Worm (Caenorhabditis elegans) whole organism, late embryonic: ENCODE results near the gene nop-1.

Experiments used
- C38D4.7 ChIP-seq: fragments of 200-800 bp; sonication (Bioruptor generic); optimal IDR thresholded peaks from 2 replicates; lab custom pipeline; 2018; ENCODE audit warnings: mild to moderate bottlenecking, missing genetic modification characterization, moderate library complexity, missing compliant biosample characterization
- F13H6.1 ChIP-seq: sonication (generic microtip); optimal IDR thresholded peaks from 2 replicates; lab custom pipeline; 2016; ENCODE audit warnings: missing genetic modification characterization, missing compliant biosample characterization
- K02D7.2 ChIP-seq: sonication (generic microtip); optimal IDR thresholded peaks from 2 replicates; lab custom pipeline; 2017; ENCODE audit warnings: mild to moderate bottlenecking, missing genetic modification characterization, missing compliant biosample characterization
- ahr-1 ChIP-seq: sonication (generic microtip); optimal IDR thresholded peaks from 2 replicates; lab custom pipeline; 2016; ENCODE audit warnings: missing genetic modification characterization, missing compliant biosample characterization
- ceh-14 ChIP-seq: sonication (generic microtip); optimal IDR thresholded peaks from 2 replicates; lab custom pipeline; 2016; ENCODE audit warnings: missing genotype, missing genetic modification characterization, missing compliant biosample characterization
- ceh-22 ChIP-seq: sonication (generic microtip); optimal IDR thresholded peaks from 2 replicates; lab custom pipeline; 2017; ENCODE audit warnings: missing biosample characterization, missing genetic modification characterization
- ceh-31 ChIP-seq: sonication (generic microtip); optimal IDR thresholded peaks from 2 replicates; lab custom pipeline; 2016; ENCODE audit warnings: missing genetic modification characterization, missing compliant biosample characterization
- ceh-34 ChIP-seq: sonication (generic microtip); optimal IDR thresholded peaks from 2 replicates; lab custom pipeline; 2016; ENCODE audit warnings: mild to moderate bottlenecking, missing genetic modification characterization, missing compliant biosample characterization
- ceh-45 ChIP-seq: fragments of 200-800 bp; sonication (Bioruptor generic); IDR thresholded peaks from 2 replicates; pipeline ENCODE4 v1.3.6; 2022; ENCODE audit warnings: missing genetic modification reagents, missing genetic modification characterization, missing compliant biosample characterization
- ceh-6 ChIP-seq: fragments of 200-800 bp; sonication (Bioruptor generic); optimal IDR thresholded peaks from 2 replicates; lab custom pipeline; 2018; ENCODE audit warnings: mild to moderate bottlenecking, missing genetic modification characterization, missing compliant biosample characterization
- che-1 ChIP-seq: sonication (generic microtip); optimal IDR thresholded peaks from 2 replicates; lab custom pipeline; 2016; ENCODE audit warnings: mild to moderate bottlenecking, missing genetic modification characterization, missing compliant biosample characterization
- dmd-4 ChIP-seq: sonication (generic microtip); optimal IDR thresholded peaks from 2 replicates; lab custom pipeline; 2016; ENCODE audit warnings: borderline replicate concordance, missing genetic modification characterization, missing compliant biosample characterization
- elt-2 ChIP-seq: sonication (generic microtip); optimal IDR thresholded peaks from 2 replicates; lab custom pipeline; 2016; ENCODE audit warnings: missing genetic modification reagents, missing genetic modification characterization, missing compliant biosample characterization
- ets-4 ChIP-seq: sonication (generic microtip); optimal IDR thresholded peaks from 2 replicates; lab custom pipeline; 2016; ENCODE audit warnings: missing genetic modification characterization, missing compliant biosample characterization
- fax-1 ChIP-seq: sonication (generic microtip); optimal IDR thresholded peaks from 2 replicates; lab custom pipeline; 2016; ENCODE audit warnings: missing genotype, missing genetic modification characterization, missing compliant biosample characterization
- fkh-6 ChIP-seq: sonication (generic microtip); optimal IDR thresholded peaks from 2 replicates; lab custom pipeline; 2016; ENCODE audit warnings: missing genetic modification characterization, missing compliant biosample characterization
- hlh-6 ChIP-seq: sonication (generic microtip); optimal IDR thresholded peaks from 2 replicates; lab custom pipeline; 2016; ENCODE audit warnings: missing genotype, missing genetic modification characterization, missing compliant biosample characterization
- hlh-8 ChIP-seq: sonication (generic microtip); optimal IDR thresholded peaks from 2 replicates; lab custom pipeline; 2016; ENCODE audit warnings: missing genotype, missing genetic modification characterization, missing compliant biosample characterization
- lim-6 ChIP-seq: sonication (generic microtip); optimal IDR thresholded peaks from 2 replicates; lab custom pipeline; 2016; ENCODE audit warnings: missing genetic modification characterization, missing compliant biosample characterization
- lin-11 ChIP-seq: fragments of 200-800 bp; sonication (Bioruptor generic); optimal IDR thresholded peaks from 2 replicates; lab custom pipeline; 2018; ENCODE audit warnings: mild to moderate bottlenecking, missing genetic modification characterization, missing compliant biosample characterization
- nfya-1 ChIP-seq: sonication (generic microtip); optimal IDR thresholded peaks from 2 replicates; lab custom pipeline; 2017; ENCODE audit warnings: missing genetic modification characterization, mild to moderate bottlenecking, missing compliant biosample characterization, antibody characterized with exemption, moderate library complexity
- nhr-232 ChIP-seq: sonication (generic microtip); optimal IDR thresholded peaks from 2 replicates; lab custom pipeline; 2016; ENCODE audit warnings: missing genetic modification characterization, missing compliant biosample characterization
- odd-2 ChIP-seq: sonication (generic microtip); optimal IDR thresholded peaks from 2 replicates; lab custom pipeline; 2017; ENCODE audit warnings: antibody characterized with exemption, mild to moderate bottlenecking, missing genetic modification characterization, missing compliant biosample characterization
- pat-9 ChIP-seq: fragments of 200-800 bp; sonication (Bioruptor generic); optimal IDR thresholded peaks from 2 replicates; lab custom pipeline; 2018; ENCODE audit warnings: mild to moderate bottlenecking, missing genetic modification characterization, moderate library complexity, missing compliant biosample characterization
- pha-2 ChIP-seq: sonication (generic microtip); optimal IDR thresholded peaks from 2 replicates; lab custom pipeline; 2017; ENCODE audit warnings: mild to moderate bottlenecking, missing genetic modification characterization, missing compliant biosample characterization
- pha-4 ChIP-seq: fragments of 150-350 bp; optimal IDR thresholded peaks from 2 replicates; lab custom pipeline; 2018; ENCODE audit warnings: missing biosample characterization, missing genetic modification reagents, missing genetic modification characterization
- pros-1 ChIP-seq: fragments of 150-350 bp; optimal IDR thresholded peaks from 2 replicates; lab custom pipeline; 2014; ENCODE audit warnings: missing biosample characterization, missing genetic modification reagents, missing genetic modification characterization
- rnt-1 ChIP-seq: sonication (generic microtip); optimal IDR thresholded peaks from 2 replicates; lab custom pipeline; 2016; ENCODE audit warnings: missing genetic modification characterization, missing compliant biosample characterization
- sox-4 ChIP-seq: sonication (generic microtip); optimal IDR thresholded peaks from 2 replicates; lab custom pipeline; 2017; ENCODE audit warnings: mild to moderate bottlenecking, missing genetic modification characterization, inconsistent platforms, missing compliant biosample characterization
- tbx-2 ChIP-seq: sonication (generic microtip); optimal IDR thresholded peaks from 2 replicates; lab custom pipeline; 2016; ENCODE audit warnings: missing genetic modification characterization, missing compliant biosample characterization
- ttx-3 ChIP-seq: sonication (generic microtip); optimal IDR thresholded peaks from 2 replicates; lab custom pipeline; 2016; ENCODE audit warnings: missing genetic modification reagents, missing genetic modification characterization, missing compliant biosample characterization
- unc-3 ChIP-seq, 2 experiments: fragments of 200-800 bp in 1 of 2; sonication (Bioruptor generic) in 1 of 2; sonication (generic microtip) in 1 of 2; conservative IDR thresholded peaks in 1 of 2; optimal IDR thresholded peaks in 1 of 2; 2 replicates each; pipeline versions ENCODE4 v1.3.6 to Lab custom; 2016 to 2022; ENCODE audit warnings: missing compliant biosample characterization in 2 of 2, missing genetic modification characterization in 2 of 2, missing genetic modification reagents in 1 of 2
- unc-42 ChIP-seq: sonication (generic microtip); optimal IDR thresholded peaks from 2 replicates; lab custom pipeline; 2016; ENCODE audit warnings: missing genotype, missing genetic modification characterization, missing compliant biosample characterization
- unc-55 ChIP-seq: sonication (generic microtip); optimal IDR thresholded peaks from 2 replicates; lab custom pipeline; 2017; ENCODE audit warnings: missing biosample characterization, missing genetic modification reagents, missing genetic modification characterization
- ztf-16 ChIP-seq: sonication (generic microtip); optimal IDR thresholded peaks from 2 replicates; lab custom pipeline; 2017; ENCODE audit warnings: missing genetic modification characterization, missing compliant biosample characterization

nop-1 gene

DNA sequence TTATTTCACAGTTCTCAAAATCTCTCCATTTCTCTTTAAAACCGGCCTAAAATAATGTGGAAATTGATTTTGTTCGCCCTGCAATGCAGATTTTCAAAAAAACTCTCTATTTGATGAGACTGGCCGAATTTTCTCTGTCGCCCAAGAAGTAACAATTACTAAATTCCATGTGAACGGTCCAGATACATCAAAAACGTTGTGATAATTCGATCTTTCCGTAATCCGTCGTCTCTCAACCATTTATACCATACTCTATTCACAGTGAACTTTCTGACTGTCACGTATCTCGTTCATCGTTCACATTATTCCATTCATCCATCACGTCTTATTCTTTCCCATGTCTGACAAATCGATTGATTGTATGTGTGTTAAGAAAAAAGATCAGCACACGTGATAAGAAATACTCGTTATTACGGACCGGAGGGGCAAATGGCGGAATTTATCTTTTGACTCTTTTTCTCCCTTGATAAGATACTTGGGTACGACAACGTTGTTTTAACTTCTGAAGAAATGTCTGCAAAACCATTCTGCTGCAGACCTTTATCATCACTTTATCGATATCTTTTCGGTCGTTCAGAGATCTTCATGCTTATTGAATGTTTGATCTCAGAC, 37.3 kb upstream of the nop-1 start:
- TF ChIP-seq elt-2 (tag; lab: Kevin White, UChicago), result peak; percentile 14
- no peak for TF ChIP-seq ceh-45 (GFP tag; lab: Robert Waterston, UW)
- no peak for TF ChIP-seq ceh-6 (GFP tag; lab: Kevin White, UChicago)
- TF ChIP-seq ztf-16, result no peak
- TF ChIP-seq pha-4 (tag; lab: Kevin White, UChicago), result no peak
- no peak for TF ChIP-seq C38D4.7 (GFP tag; lab: Kevin White, UChicago)
- TF ChIP-seq K02D7.2, result no peak
- TF ChIP-seq hlh-8, result no peak

DNA sequence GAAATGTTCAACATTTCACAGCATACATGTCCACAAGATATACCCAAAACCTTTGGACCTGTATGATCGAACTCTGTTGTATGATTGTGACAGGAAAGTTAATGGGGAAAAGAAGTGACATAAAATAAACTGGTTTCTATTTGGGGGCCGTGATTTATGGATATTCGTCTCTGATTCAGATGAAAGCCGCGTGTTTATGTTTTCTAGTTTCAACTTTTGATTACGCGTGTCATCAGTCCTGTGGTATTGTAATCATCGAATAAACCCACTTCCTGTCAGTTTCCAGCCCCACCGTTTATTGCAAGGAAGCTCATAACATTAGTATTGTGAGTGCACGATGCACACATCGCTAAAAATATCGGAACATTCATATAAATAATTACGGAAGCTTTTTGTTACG, 36.3 kb upstream of the nop-1 start:
- TF ChIP-seq ceh-31 (tag; lab: Kevin White, UChicago) (no peak), ceh-34 (tag; lab: Kevin White, UChicago) (no peak), lim-6 (no peak), ceh-14 (tag; lab: Kevin White, UChicago) (no peak), nfya-1 (tag; lab: Kevin White, UChicago) (no peak), ets-4 (no peak), fax-1 (tag; lab: Kevin White, UChicago) (no peak), ahr-1 (tag; lab: Kevin White, UChicago) (no peak), hlh-6 (tag; lab: Kevin White, UChicago) (no peak), sox-4 (no peak), pros-1 (tag; lab: Kevin White, UChicago) (no peak), lin-11 (tag; lab: Kevin White, UChicago) (no peak), odd-2 (no peak)

DNA sequence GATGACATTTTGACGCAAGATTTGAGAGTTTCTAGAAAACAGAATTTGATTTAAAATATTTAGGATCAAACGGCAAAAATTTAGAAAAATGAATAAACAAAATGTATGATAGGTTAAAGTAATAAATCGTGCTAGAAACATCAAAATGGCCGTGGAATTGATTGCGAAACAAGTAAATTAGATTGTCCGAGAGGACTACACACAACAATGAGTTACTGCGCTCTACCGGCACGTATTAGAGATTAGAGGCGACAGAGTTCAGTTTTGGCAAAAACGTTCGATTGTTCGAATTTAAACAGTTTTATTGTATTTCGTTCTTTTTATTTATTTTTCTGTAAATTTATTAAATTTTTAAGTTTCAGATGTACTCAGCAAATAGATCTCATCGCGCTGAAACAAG, 32.8 kb upstream of the nop-1 start, which contains the start of the genes dnc-2 and bcl-7:
dnc-2 (minus strand) TSS at position 33 of the 400 bp plus-strand sequence.
bcl-7 (plus strand) TSS at position 363 of the 400 bp plus-strand sequence.
- no peak for TF ChIP-seq elt-2 (tag; lab: Kevin White, UChicago)
- TF ChIP-seq unc-42 (tag; lab: Kevin White, UChicago), result peak; percentile 26

DNA sequence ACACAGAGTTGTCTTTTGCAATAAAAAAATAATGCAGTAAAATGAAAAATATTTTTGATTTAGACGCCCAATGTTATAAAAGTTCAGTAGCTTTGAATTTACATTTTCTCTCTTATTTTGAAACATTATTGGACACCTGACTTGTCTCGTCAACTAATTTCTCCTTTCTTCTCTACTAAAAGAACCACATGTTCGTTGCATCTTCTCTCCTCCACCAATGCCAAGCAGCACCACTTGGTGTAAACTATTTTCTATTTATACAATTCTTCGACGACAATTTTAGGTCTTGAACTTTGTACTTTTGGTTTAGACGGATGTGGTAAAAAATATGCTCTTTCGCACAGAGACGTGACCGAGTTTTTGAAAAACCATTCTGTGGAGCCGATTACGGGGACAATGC, 27.9 kb upstream of the nop-1 start:
- peak; percentile 25 for TF ChIP-seq hlh-8
- no peak for TF ChIP-seq nhr-232 (tag; lab: Kevin White, UChicago)
- TF ChIP-seq hlh-6 (tag; lab: Kevin White, UChicago), result no peak
- no peak for TF ChIP-seq ceh-45 (GFP tag; lab: Robert Waterston, UW)
- TF ChIP-seq lim-6, result no peak
- no peak for TF ChIP-seq unc-3 (GFP tag; conservative IDR thresholded peaks at IDR 0.05; lab: Robert Waterston, UW)
- TF ChIP-seq unc-3 (tag; optimal IDR thresholded peaks at IDR 0.05; lab: Kevin White, UChicago), result no peak
- TF ChIP-seq pros-1 (tag; lab: Kevin White, UChicago), result no peak
- no peak for TF ChIP-seq C38D4.7 (GFP tag; lab: Kevin White, UChicago)
- no peak for TF ChIP-seq F13H6.1 (tag; lab: Kevin White, UChicago)
- peak; percentile 0 for TF ChIP-seq rnt-1 (tag; lab: Kevin White, UChicago)
- TF ChIP-seq unc-55 (GFP tag; lab: Kevin White, UChicago), result peak; percentile 26

DNA sequence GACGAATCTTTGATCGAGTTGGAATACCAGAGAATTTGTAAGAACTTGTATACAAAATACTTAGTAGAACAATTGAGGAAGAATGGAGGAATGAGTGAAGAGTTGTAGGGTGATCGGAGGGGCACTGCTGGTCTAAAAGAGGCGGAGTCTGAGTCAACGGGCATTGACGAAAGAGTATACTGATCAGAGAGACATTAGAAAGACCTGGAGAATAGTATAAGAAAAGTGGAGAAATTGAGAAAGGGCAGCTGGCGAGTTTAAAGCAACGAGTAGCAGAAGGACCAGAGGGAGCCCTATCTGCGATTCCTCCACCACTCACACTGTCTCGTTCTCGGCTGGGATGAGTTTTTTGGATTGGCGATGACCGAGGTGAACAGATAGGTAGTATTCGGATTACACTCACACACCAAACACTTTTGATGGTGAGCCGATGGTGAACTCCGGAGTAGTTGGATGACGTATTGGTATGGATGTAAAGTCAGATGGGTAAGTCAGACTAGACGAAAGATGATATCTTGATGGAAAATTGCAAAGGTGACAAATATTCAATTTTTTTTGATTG, 27.0 kb upstream of the nop-1 start, which contains the start of gene EGAP1.5:
EGAP1.5 (plus strand) TSS at position 289 of the 562 bp plus-strand sequence.
- TF ChIP-seq pha-2 (tag; lab: Kevin White, UChicago) (no peak), ceh-34 (tag; lab: Kevin White, UChicago) (peak; percentile 37), ztf-16 (no peak), fkh-6 (tag; lab: Kevin White, UChicago) (no peak), ttx-3 (tag; lab: Kevin White, UChicago) (no peak), pha-4 (tag; lab: Kevin White, UChicago) (no peak), ceh-14 (tag; lab: Kevin White, UChicago) (no peak), pat-9 (tag; lab: Kevin White, UChicago) (peak; percentile 28), nhr-232 (tag; lab: Kevin White, UChicago) (no peak), dmd-4 (tag; lab: Kevin White, UChicago) (no peak), nfya-1 (tag; lab: Kevin White, UChicago) (no peak), che-1 (tag; lab: Kevin White, UChicago) (no peak), K02D7.2 (no peak), ceh-22 (tag; lab: Kevin White, UChicago) (no peak), ahr-1 (tag; lab: Kevin White, UChicago) (no peak), tbx-2 (tag; lab: Kevin White, UChicago) (no peak), F13H6.1 (tag; lab: Kevin White, UChicago) (no peak)
- TF ChIP-seq, all 69 proteins: peak for 2
